Fruit fly (Drosophila melanogaster) whole organism, wandering third instar larva: ENCODE results near the gene CG15544.

ENCODE experiments used
- Dfd ChIP-seq: fragments of >200 bp; optimal IDR thresholded peaks from 2 replicates; lab custom pipeline; 2017; ENCODE audit warnings: missing biosample characterization, missing genetic modification characterization
- Myc ChIP-seq: fragments of >200 bp; optimal IDR thresholded peaks from 2 replicates; lab custom pipeline; 2017
- dl ChIP-seq, 2 experiments: fragments of 175-275, 200-275 bp in 1 of 2; fragments of 200-275 bp in 1 of 2; sonication (Bioruptor generic); optimal IDR thresholded peaks; lab custom pipeline; 2018; ENCODE audit warnings: mild to moderate bottlenecking in 2 of 2, missing biosample characterization in 2 of 2, missing genetic modification characterization in 2 of 2, moderate library complexity in 2 of 2; ENCODE audit not compliant: partially characterized antibody in 2 of 2, insufficient read depth in 1 of 2

dm6 chr3R:30802779-30803178 is 24.8 kb upstream of the CG15544 start:
- TF ChIP-seq dl (GFP tag; optimal IDR thresholded peaks at IDR 0.05; lab: Kevin White, UChicago; ENCODE audit: insufficient read depth in 1 of 2, partially characterized antibody in 2 of 2) (no peak), Dfd (GFP tag; lab: Kevin White, UChicago) (no peak), Myc (no peak)
